ENCODE assay signal across 2 worm cellular contexts in the genomic region with DNA sequence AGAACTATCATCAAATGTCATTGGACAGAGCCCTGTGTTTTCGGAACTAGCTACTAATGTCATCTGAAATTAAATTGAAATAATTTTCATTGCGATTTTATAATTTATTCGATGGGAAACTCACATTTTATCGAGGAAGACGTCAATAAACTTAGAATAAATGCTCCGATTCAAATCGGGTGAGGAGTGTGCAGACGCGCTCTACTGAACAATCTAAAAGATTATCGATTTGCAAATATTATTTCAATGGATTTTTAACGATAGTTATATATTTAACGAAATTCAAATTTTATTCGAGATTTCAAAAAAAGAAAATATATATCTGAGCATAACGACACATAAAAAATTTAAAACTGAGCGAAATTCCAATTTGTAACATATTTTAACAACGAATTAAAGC.
TF ChIP-seq lines count a peak whose summit lies in the region.

TSS of gene eor-1 (minus strand) at position 65 of the 400 bp plus-strand sequence.

TF ChIP-seq in whole organism, L1 larva, 84 proteins besides CTCF, POLR2A, EP300 and RAD21 (continued from another document):
- TF ChIP-seq rnt-1 (tag; optimal IDR thresholded peaks at IDR 0.05; lab: Kevin White, UChicago) (peak; percentile 17), tbx-2 (tag; optimal IDR thresholded peaks at IDR 0.05; lab: Kevin White, UChicago) (peak; percentile 26), lsy-2 (tag; optimal IDR thresholded peaks at IDR 0.05; lab: Kevin White, UChicago) (peak; percentile 49 to 77), blmp-1 (tag; optimal IDR thresholded peaks at IDR 0.05; lab: Kevin White, UChicago) (no peak), nhr-19 (GFP tag; conservative IDR thresholded peaks at IDR 0.05; lab: Robert Waterston, UW) (0 out of 2 replicates have a peak, but pooled peaks have one; percentile 2), elt-3 (tag; optimal IDR thresholded peaks at IDR 0.05; lab: Kevin White, UChicago) (no peak), xbp-1 (tag; optimal IDR thresholded peaks at IDR 0.05; lab: Kevin White, UChicago) (peak; percentile 41), lin-13 (GFP tag; optimal IDR thresholded peaks at IDR 0.05; lab: Kevin White, UChicago) (no peak), nhr-20 (tag; optimal IDR thresholded peaks at IDR 0.05; lab: Kevin White, UChicago) (peak; percentile 41), efl-1 (optimal IDR thresholded peaks at IDR 0.05; lab: Kevin White, UChicago) (peak; percentile 42 to 55), efl-1 (GFP tag; optimal IDR thresholded peaks at IDR 0.05 in 1 of 2; lab: Kevin White, UChicago) (peak; percentile 6 to 50), efl-3 (GFP tag; optimal IDR thresholded peaks at IDR 0.05; lab: Kevin White, UChicago) (no peak), dpl-1 (GFP tag; optimal IDR thresholded peaks at IDR 0.05; lab: Kevin White, UChicago) (peak; percentile 15 to 69 (median 22)), lir-3 (tag; optimal IDR thresholded peaks at IDR 0.05; lab: Kevin White, UChicago; ENCODE audit: poor library complexity) (peak; percentile 16), swsn-7 (tag; optimal IDR thresholded peaks at IDR 0.05; lab: Kevin White, UChicago) (peak; percentile 13)

TF ChIP-seq in whole organism, L4 larva, 104 proteins besides CTCF, POLR2A, EP300 and RAD21 (continued from another document):
- no peak for TF ChIP-seq ces-1 (GFP tag; optimal IDR thresholded peaks at IDR 0.05; lab: Kevin White, UChicago)
- TF ChIP-seq spr-3 (GFP tag; optimal IDR thresholded peaks at IDR 0.05; lab: Kevin White, UChicago) = no peak
- TF ChIP-seq mes-2 (tag; optimal IDR thresholded peaks at IDR 0.05; lab: Kevin White, UChicago; ENCODE audit: poor library complexity, severe bottlenecking) = peak; percentile 67
- no peak for TF ChIP-seq aha-1 (tag; lab: Kevin White, UChicago)
- no peak for TF ChIP-seq daf-8 (GFP tag; IDR thresholded peaks at IDR 0.05; lab: Robert Waterston, UW)
- TF ChIP-seq nhr-25 (tag; optimal IDR thresholded peaks at IDR 0.05; lab: Kevin White, UChicago; ENCODE audit: borderline replicate concordance, insufficient read depth) = peak; percentile 48
- peak; percentile 7 for TF ChIP-seq ceh-28 (tag; optimal IDR thresholded peaks at IDR 0.05; lab: Kevin White, UChicago)
- TF ChIP-seq lin-38 (GFP tag; IDR thresholded peaks at IDR 0.05; lab: Robert Waterston, UW) = peak; percentile 93
- TF ChIP-seq lsy-2 (tag; optimal IDR thresholded peaks at IDR 0.05; lab: Kevin White, UChicago) = peak in 1 of 2 experiments; percentile 75
- no peak for TF ChIP-seq ceh-82 (tag; optimal IDR thresholded peaks at IDR 0.05; lab: Kevin White, UChicago)
- TF ChIP-seq dve-1 (tag; optimal IDR thresholded peaks at IDR 0.05; lab: Kevin White, UChicago; ENCODE audit: insufficient read depth) = peak; percentile 29
- TF ChIP-seq hlh-30 (tag; optimal IDR thresholded peaks at IDR 0.05; lab: Kevin White, UChicago; ENCODE audit: insufficient read depth) = peak; percentile 8
- TF ChIP-seq nhr-77 (tag; optimal IDR thresholded peaks at IDR 0.05; lab: Kevin White, UChicago) = peak; percentile 53
- no peak for TF ChIP-seq pqm-1 (tag; optimal IDR thresholded peaks at IDR 0.05; lab: Kevin White, UChicago)
- no peak for TF ChIP-seq ztf-7 (tag; optimal IDR thresholded peaks at IDR 0.05; lab: Kevin White, UChicago)
- no peak for TF ChIP-seq mxl-2 (GFP tag; conservative IDR thresholded peaks at IDR 0.05; lab: Robert Waterston, UW)
